Fruit fly (Drosophila melanogaster): ENCODE results near the gene CG13068.

DNA sequence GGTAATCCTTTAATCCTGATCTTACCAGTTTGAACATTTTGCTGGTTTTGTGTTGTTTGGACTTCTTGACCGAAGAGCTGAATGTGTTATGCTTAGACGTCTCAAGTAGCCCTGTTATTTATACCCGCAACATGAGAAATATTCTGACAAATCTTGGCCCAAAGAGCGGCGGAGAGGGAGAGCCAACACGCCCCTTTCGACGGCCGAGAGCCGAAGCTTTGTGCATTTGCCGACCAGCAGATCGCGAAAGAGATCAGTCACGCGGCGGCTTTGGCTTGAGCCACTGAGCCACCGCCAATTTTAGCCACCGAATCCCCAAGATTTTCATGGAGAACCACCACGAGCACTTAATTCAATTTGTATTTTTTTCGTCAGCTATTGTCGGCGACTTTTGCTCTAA, 26.3 kb downstream of the CG13068 start, which contains the start of gene CG4962:
- TF ChIP-seq CG11093 (GFP tag; IDR thresholded peaks at IDR 0.05) (no peak), fru (optimal IDR thresholded peaks at IDR 0.05) (no peak), CG33557 (GFP tag; optimal IDR thresholded peaks at IDR 0.05) (no peak), sima (GFP tag; optimal IDR thresholded peaks at IDR 0.05) (no peak), sug (tag; optimal IDR thresholded peaks at IDR 0.05) (no peak)
